Fruit fly (Drosophila melanogaster) whole organism, embryonic: ENCODE measurements around the gene CG45079.

Experiments used
- CG10321 ChIP-seq: fragments of 200-800 bp; sonication (Bioruptor generic); IDR thresholded peaks from 2 replicates; pipeline ENCODE4 v1.3.6; 2022; ENCODE audit warnings: missing biosample characterization, missing genetic modification characterization
- CG10543 ChIP-seq: fragments of 200-800 bp; sonication (Bioruptor generic); optimal IDR thresholded peaks from 3 replicates; lab custom pipeline; 2017; ENCODE audit warnings: missing biosample characterization, mild to moderate bottlenecking, missing genetic modification characterization, moderate library complexity
- CG11696 ChIP-seq: fragments of 200-800 bp; sonication (Bioruptor generic); IDR thresholded peaks from 2 replicates; pipeline ENCODE4 v1.3.6; 2022; ENCODE audit warnings: missing biosample characterization, missing genetic modification characterization
- CG1233 ChIP-seq: fragments of 200-800 bp; sonication (Bioruptor generic); optimal IDR thresholded peaks from 4 replicates; lab custom pipeline; 2018; ENCODE audit warnings: missing biosample characterization, mild to moderate bottlenecking, missing genetic modification characterization
- CG13775 ChIP-seq: fragments of 200-800 bp; sonication (Bioruptor generic); optimal IDR thresholded peaks from 3 replicates; lab custom pipeline; 2017; ENCODE audit warnings: missing biosample characterization, mild to moderate bottlenecking, missing genetic modification characterization
- CG13894 ChIP-seq: fragments of 200-800 bp; sonication (Bioruptor generic); optimal IDR thresholded peaks from 3 replicates; lab custom pipeline; 2018; ENCODE audit warnings: missing biosample characterization, mild to moderate bottlenecking, missing genetic modification characterization, moderate library complexity
- CG14860 ChIP-seq: fragments of 200-800 bp; sonication (Bioruptor generic); IDR thresholded peaks from 3 replicates; pipeline ENCODE4 v1.3.6; 2022; ENCODE audit warnings: missing biosample characterization, missing genetic modification characterization; ENCODE audit not compliant: partially characterized antibody
- CG15514 ChIP-seq: fragments of 200-800 bp; sonication (Bioruptor generic); optimal IDR thresholded peaks from 3 replicates; lab custom pipeline; 2017; ENCODE audit warnings: missing biosample characterization, missing genetic modification characterization, mild to moderate bottlenecking, moderate library complexity, missing genetic modification reagents
- CG2875 ChIP-seq: fragments of 200-800 bp; sonication (Bioruptor generic); optimal IDR thresholded peaks from 2 replicates; lab custom pipeline; 2017; ENCODE audit warnings: missing biosample characterization, mild to moderate bottlenecking, missing genetic modification characterization, missing genetic modification reagents
- CG31441 ChIP-seq: fragments of 200-800 bp; sonication (Bioruptor generic); IDR thresholded peaks from 2 replicates; pipeline ENCODE4 v1.3.6; 2022; ENCODE audit warnings: missing biosample characterization, missing genetic modification characterization
- CG32532 ChIP-seq: fragments of 200-800 bp; sonication (Bioruptor generic); IDR thresholded peaks from 2 replicates; pipeline ENCODE4 v1.3.6; 2022; ENCODE audit warnings: missing biosample characterization, missing genetic modification characterization
- CG3995 ChIP-seq: fragments of 200-800 bp; sonication (Bioruptor generic); optimal IDR thresholded peaks from 3 replicates; lab custom pipeline; 2016; ENCODE audit warnings: missing biosample characterization, missing genetic modification characterization
- CG4424 ChIP-seq: fragments of 200-800 bp; sonication (Bioruptor generic); optimal IDR thresholded peaks from 3 replicates; lab custom pipeline; 2016; ENCODE audit warnings: missing biosample characterization, missing genetic modification characterization
- CG4617 ChIP-seq: fragments of 200-800 bp; sonication (Bioruptor generic); optimal IDR thresholded peaks from 3 replicates; lab custom pipeline; 2016; ENCODE audit warnings: missing biosample characterization, missing genetic modification characterization, borderline replicate concordance
- CG6689 ChIP-seq: fragments of 200-800 bp; sonication (Bioruptor generic); IDR thresholded peaks from 2 replicates; pipeline ENCODE4 v1.3.6; 2022; ENCODE audit warnings: missing biosample characterization, missing genetic modification characterization
- CG7745 ChIP-seq: fragments of 200-800 bp; sonication (Bioruptor generic); optimal IDR thresholded peaks from 2 replicates; lab custom pipeline; 2018; ENCODE audit warnings: missing biosample characterization, mild to moderate bottlenecking, missing genetic modification characterization, moderate library complexity
- Camta ChIP-seq: fragments of 200-800 bp; sonication (Bioruptor generic); optimal IDR thresholded peaks from 2 replicates; lab custom pipeline; 2016; ENCODE audit warnings: missing biosample characterization, missing genetic modification characterization
- CoRest ChIP-seq: fragments of 200-800 bp; sonication (Bioruptor generic); optimal IDR thresholded peaks from 3 replicates; lab custom pipeline; 2018; ENCODE audit warnings: missing biosample characterization, mild to moderate bottlenecking, missing genetic modification characterization, moderate library complexity
- D ChIP-seq, 2 experiments: fragments of 200-800 bp in 1 of 2; fragments of >200 bp in 1 of 2; sonication (Bioruptor generic) in 1 of 2; optimal IDR thresholded peaks; 2 replicates in 1 of 2; 3 replicates in 1 of 2; lab custom pipeline; 2017; ENCODE audit warnings: mild to moderate bottlenecking in 1 of 2, missing biosample characterization in 1 of 2, missing genetic modification characterization in 1 of 2, missing genetic modification reagents in 1 of 2
- D19A ChIP-seq: fragments of 200-800 bp; optimal IDR thresholded peaks from 3 replicates; lab custom pipeline; 2019; ENCODE audit warnings: missing biosample characterization, mild to moderate bottlenecking, missing genetic modification characterization, moderate library complexity
- E2f2 ChIP-seq: fragments of 200-800 bp; sonication (Bioruptor generic); IDR thresholded peaks from 2 replicates; pipeline ENCODE4 v1.3.6; 2022; ENCODE audit warnings: missing biosample characterization, missing genetic modification characterization
- Hmr ChIP-seq: fragments of 200-800 bp; sonication (Bioruptor generic); optimal IDR thresholded peaks from 3 replicates; lab custom pipeline; 2017; ENCODE audit warnings: mild to moderate bottlenecking, missing biosample characterization, missing genetic modification reagents, missing genetic modification characterization
- MESR4 ChIP-seq: fragments of 200-800 bp; sonication (Bioruptor generic); optimal IDR thresholded peaks from 2 replicates; lab custom pipeline; 2018; ENCODE audit warnings: missing biosample characterization, mild to moderate bottlenecking, missing genetic modification characterization, moderate library complexity
- Meics ChIP-seq: fragments of 200-800 bp; sonication (Bioruptor generic); optimal IDR thresholded peaks from 2 replicates; lab custom pipeline; 2017; ENCODE audit warnings: missing biosample characterization, mild to moderate bottlenecking, missing genetic modification characterization
- Mrtf ChIP-seq: fragments of 200-800 bp; sonication (Bioruptor generic); IDR thresholded peaks from 3 replicates; pipeline ENCODE4 v1.3.6; 2022; ENCODE audit warnings: missing biosample characterization, missing genetic modification characterization
- Myb ChIP-seq: fragments of 200-800 bp; sonication (Bioruptor generic); optimal IDR thresholded peaks from 2 replicates; lab custom pipeline; 2016; ENCODE audit warnings: missing biosample characterization, missing genetic modification characterization
- Opbp ChIP-seq: fragments of 200-800 bp; sonication (Bioruptor generic); IDR thresholded peaks from 3 replicates; pipeline ENCODE4 v1.3.6; 2022; ENCODE audit warnings: missing biosample characterization, missing genetic modification characterization; ENCODE audit not compliant: partially characterized antibody
- Sry-δ ChIP-seq: fragments of 200-800 bp; sonication (Bioruptor generic); optimal IDR thresholded peaks from 2 replicates; lab custom pipeline; 2016; ENCODE audit warnings: missing biosample characterization, missing genetic modification characterization
- amos ChIP-seq: fragments of 200-800 bp; sonication (Bioruptor generic); IDR thresholded peaks from 2 replicates; pipeline ENCODE4 v1.3.6; 2022; ENCODE audit warnings: missing biosample characterization, missing genetic modification characterization; ENCODE audit not compliant: partially characterized antibody
- aop ChIP-seq: fragments of 200-800 bp; sonication (Bioruptor generic); IDR thresholded peaks from 2 replicates; pipeline ENCODE4 v1.3.6; 2022; ENCODE audit warnings: missing biosample characterization, missing genetic modification characterization
- cg ChIP-seq: fragments of 200-800 bp; sonication (Bioruptor generic); optimal IDR thresholded peaks from 3 replicates; lab custom pipeline; 2019; ENCODE audit warnings: missing biosample characterization, mild to moderate bottlenecking, missing genetic modification characterization, moderate library complexity
- corto ChIP-seq: fragments of 200-800 bp; sonication (Bioruptor generic); optimal IDR thresholded peaks from 2 replicates; lab custom pipeline; 2016; ENCODE audit warnings: missing biosample characterization, mild to moderate bottlenecking, missing genetic modification characterization, moderate library complexity
- crol ChIP-seq: fragments of 200-800 bp; sonication (Bioruptor generic); IDR thresholded peaks from 2 replicates; pipeline ENCODE4 v1.3.6; 2022; ENCODE audit warnings: missing biosample characterization, missing genetic modification characterization
- disco-r ChIP-seq: fragments of 200-800 bp; sonication (Bioruptor generic); optimal IDR thresholded peaks from 2 replicates; lab custom pipeline; 2016; ENCODE audit warnings: missing biosample characterization, missing genetic modification characterization
- dpn ChIP-seq, 2 experiments: fragments of 200-800 bp; sonication (Bioruptor generic); optimal IDR thresholded peaks; 3 replicates each; lab custom pipeline; 2016; ENCODE audit warnings: missing biosample characterization in 2 of 2, missing genetic modification characterization in 2 of 2
- gfzf ChIP-seq: fragments of 200-800 bp; sonication (Bioruptor generic); optimal IDR thresholded peaks from 2 replicates; lab custom pipeline; 2016; ENCODE audit warnings: missing biosample characterization, mild to moderate bottlenecking, missing genetic modification characterization, moderate library complexity
- ham ChIP-seq: fragments of 200-800 bp; sonication (Bioruptor generic); IDR thresholded peaks from 2 replicates; pipeline ENCODE4 v1.3.6; 2022; ENCODE audit warnings: missing biosample characterization, missing genetic modification characterization
- hbn ChIP-seq: fragments of 200-800 bp; sonication (Bioruptor generic); IDR thresholded peaks from 2 replicates; pipeline ENCODE4 v1.3.6; 2022; ENCODE audit warnings: missing biosample characterization, missing genetic modification characterization; ENCODE audit not compliant: partially characterized antibody
- kah ChIP-seq: fragments of 200-800 bp; sonication (Bioruptor generic); optimal IDR thresholded peaks from 2 replicates; lab custom pipeline; 2018; ENCODE audit warnings: missing biosample characterization, mild to moderate bottlenecking, missing genetic modification characterization
- knrl ChIP-seq: fragments of 200-800 bp; sonication (Bioruptor generic); IDR thresholded peaks from 3 replicates; pipeline ENCODE4 v1.3.6; 2022; ENCODE audit warnings: missing biosample characterization, missing genetic modification characterization; ENCODE audit not compliant: partially characterized antibody
- phol ChIP-seq: fragments of 200-800 bp; sonication (Bioruptor generic); optimal IDR thresholded peaks from 3 replicates; lab custom pipeline; 2018; ENCODE audit warnings: missing biosample characterization, mild to moderate bottlenecking, missing genetic modification characterization, moderate library complexity
- row ChIP-seq: fragments of 200-800 bp; sonication (Bioruptor generic); IDR thresholded peaks from 3 replicates; pipeline ENCODE4 v1.3.6; 2022; ENCODE audit warnings: missing biosample characterization, missing genetic modification characterization
- sc ChIP-seq, 3 experiments: fragments of >200 bp in 2 of 3; fragments of 200-800 bp in 1 of 3; sonication (Bioruptor generic) in 1 of 3; optimal IDR thresholded peaks; 2 replicates in 2 of 3; 3 replicates in 1 of 3; lab custom pipeline; 2017; ENCODE audit warnings: mild to moderate bottlenecking in 1 of 3, missing biosample characterization in 1 of 3, missing genetic modification characterization in 1 of 3, missing genetic modification reagents in 1 of 3
- seq ChIP-seq: fragments of 200-800 bp; sonication (Bioruptor generic); IDR thresholded peaks from 2 replicates; pipeline ENCODE4 v1.3.6; 2022; ENCODE audit warnings: missing biosample characterization, missing genetic modification characterization
- sqz ChIP-seq: fragments of 200-800 bp; sonication (Bioruptor generic); optimal IDR thresholded peaks from 3 replicates; lab custom pipeline; 2018; ENCODE audit warnings: missing biosample characterization, mild to moderate bottlenecking, missing genetic modification characterization
- tap ChIP-seq: fragments of 200-800 bp; optimal IDR thresholded peaks from 3 replicates; lab custom pipeline; 2019; ENCODE audit warnings: missing biosample characterization, mild to moderate bottlenecking, missing genetic modification characterization, moderate library complexity
- zf30C ChIP-seq: fragments of 200-800 bp; sonication (Bioruptor generic); optimal IDR thresholded peaks from 3 replicates; lab custom pipeline; 2018; ENCODE audit warnings: missing biosample characterization, mild to moderate bottlenecking, missing genetic modification characterization

Gene CG45079

dm6 chr3R:17149080-17149746 lies 24.9 kb downstream of the CG45079 start, which contains the start of the genes m-cup and Det (continued):
- TF ChIP-seq Sry-δ (GFP tag; lab: Kevin White, UChicago) (peak; percentile 69), hbn (GFP tag; lab: Robert Waterston, UW) (peak; percentile 51; the same call in 1 of the 2 replicates), aop (GFP tag; lab: Robert Waterston, UW) (no peak), dpn (GFP tag; optimal IDR thresholded peaks at IDR 0.05; lab: Kevin White, UChicago) (peak in 1 of 2 experiments; percentile 18), phol (tag; lab: Kevin White, UChicago) (peak; percentile 61), CG4617 (peak; percentile 44), CG3995 (peak; percentile 49), Myb (GFP tag; lab: Kevin White, UChicago) (peak; percentile 42), Mrtf (GFP tag; lab: Robert Waterston, UW) (no peak), kah (no peak), D (optimal IDR thresholded peaks at IDR 0.05; lab: Kevin White, UChicago) (no peak), D (GFP tag; optimal IDR thresholded peaks at IDR 0.05; lab: Kevin White, UChicago) (no peak), Camta (peak; percentile 11), CG7745 (tag; lab: Kevin White, UChicago) (no peak), gfzf (peak; percentile 18), tap (no peak), CG4424 (GFP tag; lab: Kevin White, UChicago) (peak; percentile 8), Meics (GFP tag; lab: Kevin White, UChicago) (no peak), CG13775 (peak; percentile 24), CG6689 (no peak), D19A (tag; lab: Kevin White, UChicago) (no peak), knrl (GFP tag; lab: Robert Waterston, UW) (peak; percentile 80), crol (GFP tag; lab: Robert Waterston, UW) (no peak), sqz (GFP tag; lab: Kevin White, UChicago) (no peak), CG11696 (GFP tag; lab: Robert Waterston, UW) (no peak), Opbp (peak; percentile 49; the same call in 2 of the 3 replicates), sc (optimal IDR thresholded peaks at IDR 0.05; lab: Kevin White, UChicago) (no peak), sc (GFP tag; optimal IDR thresholded peaks at IDR 0.05; lab: Kevin White, UChicago) (no peak), zf30C (GFP tag; lab: Kevin White, UChicago) (peak; percentile 44), disco-r (GFP tag; lab: Kevin White, UChicago) (no peak), CG10543 (GFP tag; lab: Kevin White, UChicago) (peak; percentile 24), cg (GFP tag; lab: Kevin White, UChicago) (no peak), CG10321 (GFP tag; lab: Robert Waterston, UW) (no peak), CG31441 (0 out of 2 replicates have a peak, but pooled peaks have one; percentile 15), amos (GFP tag; lab: Robert Waterston, UW) (peak; percentile 69), CoRest (tag; lab: Kevin White, UChicago) (peak; percentile 45), Hmr (GFP tag; lab: Kevin White, UChicago) (peak; percentile 23), CG32532 (GFP tag; lab: Robert Waterston, UW) (0 out of 2 replicates have a peak, but pooled peaks have one; percentile 7), corto (no peak), MESR4 (GFP tag; lab: Kevin White, UChicago) (peak; percentile 75), CG1233 (GFP tag; lab: Kevin White, UChicago) (no peak), CG15514 (GFP tag; lab: Kevin White, UChicago) (peak; percentile 32), CG14860 (peak; percentile 49; the same call in 1 of the 3 replicates), row (GFP tag; lab: Robert Waterston, UW) (peak; percentile 51), CG2875 (GFP tag; lab: Kevin White, UChicago) (no peak), E2f2 (peak; percentile 89), ham (GFP tag; lab: Robert Waterston, UW) (no peak), CG13894 (tag; lab: Kevin White, UChicago) (no peak), seq (no peak)
